Fruit fly (Drosophila melanogaster) whole organism, embryonic: ENCODE results near the gene CG7054.

ENCODE experiments used
- Antp ChIP-seq: fragments of 200-800 bp; sonication (Bioruptor generic); optimal IDR thresholded peaks from 3 replicates; lab custom pipeline; 2016; ENCODE audit warnings: missing biosample characterization, missing genetic modification characterization
- Bgb ChIP-seq: fragments of 200-800 bp; sonication (Bioruptor generic); IDR thresholded peaks from 2 replicates; pipeline ENCODE4 v1.3.6; 2022; ENCODE audit warnings: missing biosample characterization, missing genetic modification characterization; ENCODE audit not compliant: partially characterized antibody
- CG11085 ChIP-seq: fragments of 200-800 bp; sonication (Bioruptor generic); IDR thresholded peaks from 2 replicates; pipeline ENCODE4 v1.3.6; 2022; ENCODE audit warnings: missing biosample characterization, missing genetic modification characterization
- CG11093 ChIP-seq: fragments of 200-800 bp; sonication (Bioruptor generic); IDR thresholded peaks from 3 replicates; pipeline ENCODE4 v1.3.6; 2022; ENCODE audit warnings: missing biosample characterization, missing genetic modification characterization
- CG11696 ChIP-seq: fragments of 200-800 bp; sonication (Bioruptor generic); IDR thresholded peaks from 2 replicates; pipeline ENCODE4 v1.3.6; 2022; ENCODE audit warnings: missing biosample characterization, missing genetic modification characterization
- CG12071 ChIP-seq: fragments of 200-800 bp; sonication (Bioruptor generic); optimal IDR thresholded peaks from 3 replicates; lab custom pipeline; 2018; ENCODE audit warnings: missing biosample characterization, mild to moderate bottlenecking, missing genetic modification characterization
- CG12744 ChIP-seq: fragments of 200-800 bp; sonication (Bioruptor generic); optimal IDR thresholded peaks from 2 replicates; lab custom pipeline; 2016; ENCODE audit warnings: missing biosample characterization, missing genetic modification characterization
- CG13287 ChIP-seq: fragments of 200-800 bp; sonication (Bioruptor generic); IDR thresholded peaks from 2 replicates; pipeline ENCODE4 v1.3.6; 2022; ENCODE audit warnings: missing biosample characterization, missing genetic modification characterization; ENCODE audit not compliant: partially characterized antibody
- CG30403 ChIP-seq: fragments of 200-800 bp; sonication (Bioruptor generic); optimal IDR thresholded peaks from 3 replicates; lab custom pipeline; 2016; ENCODE audit warnings: missing biosample characterization, missing genetic modification characterization
- CG32767 ChIP-seq: fragments of 200-800 bp; sonication (Bioruptor generic); IDR thresholded peaks from 2 replicates; pipeline ENCODE4 v1.3.6; 2022; ENCODE audit warnings: missing biosample characterization, missing genetic modification characterization
- CG33213 ChIP-seq: fragments of 200-800 bp; sonication (Bioruptor generic); optimal IDR thresholded peaks from 3 replicates; lab custom pipeline; 2016; ENCODE audit warnings: missing biosample characterization, missing genetic modification characterization
- CG34376 ChIP-seq: fragments of 200-800 bp; sonication (Bioruptor generic); optimal IDR thresholded peaks from 2 replicates; lab custom pipeline; 2018; ENCODE audit warnings: missing biosample characterization, mild to moderate bottlenecking, missing genetic modification characterization
- CG4328 ChIP-seq: fragments of 200-800 bp; sonication (Bioruptor generic); optimal IDR thresholded peaks from 3 replicates; lab custom pipeline; 2017; ENCODE audit warnings: missing biosample characterization, missing genetic modification reagents, missing genetic modification characterization
- CG43689 ChIP-seq: fragments of 200-800 bp; sonication (Bioruptor generic); IDR thresholded peaks from 2 replicates; pipeline ENCODE4 v1.3.6; 2022; ENCODE audit warnings: missing biosample characterization, missing genetic modification characterization
- CG6791 ChIP-seq: fragments of 200-800 bp; sonication (Bioruptor generic); IDR thresholded peaks from 3 replicates; pipeline ENCODE4 v1.3.6; 2022; ENCODE audit warnings: missing biosample characterization, missing genetic modification characterization; ENCODE audit not compliant: partially characterized antibody
- CG7839 ChIP-seq: fragments of 200-800 bp; sonication (Bioruptor generic); optimal IDR thresholded peaks from 3 replicates; lab custom pipeline; 2018; ENCODE audit warnings: missing biosample characterization, mild to moderate bottlenecking, missing genetic modification characterization, moderate library complexity
- CG7928 ChIP-seq: fragments of 200-800 bp; sonication (Bioruptor generic); optimal IDR thresholded peaks from 2 replicates; lab custom pipeline; 2017; ENCODE audit warnings: missing biosample characterization, mild to moderate bottlenecking, missing genetic modification characterization
- CG8089 ChIP-seq: fragments of 200-800 bp; sonication (Bioruptor generic); optimal IDR thresholded peaks from 3 replicates; lab custom pipeline; 2016; ENCODE audit warnings: missing biosample characterization, missing genetic modification characterization
- CG9932 ChIP-seq: fragments of 200-800 bp; sonication (Bioruptor generic); IDR thresholded peaks from 2 replicates; pipeline ENCODE4 v1.3.6; 2022; ENCODE audit warnings: missing biosample characterization, missing genetic modification characterization
- CHES-1-like ChIP-seq: fragments of 200-800 bp; sonication (Bioruptor generic); optimal IDR thresholded peaks from 2 replicates; lab custom pipeline; 2016; ENCODE audit warnings: missing biosample characterization, missing genetic modification characterization
- CkIIα-i1 ChIP-seq: fragments of 200-800 bp; sonication (Bioruptor generic); IDR thresholded peaks from 2 replicates; pipeline ENCODE4 v1.3.6; 2022; ENCODE audit warnings: missing biosample characterization, missing genetic modification characterization
- Dll ChIP-seq: fragments of 200-800 bp; sonication (Bioruptor generic); IDR thresholded peaks from 4 replicates; pipeline ENCODE4 v1.3.6; 2022; ENCODE audit warnings: missing biosample characterization, missing genetic modification characterization; ENCODE audit not compliant: partially characterized antibody
- E2f1 ChIP-seq: fragments of 200-800 bp; sonication (Bioruptor generic); IDR thresholded peaks from 2 replicates; pipeline ENCODE4 v1.3.6; 2022; ENCODE audit warnings: missing biosample characterization, missing genetic modification characterization
- HHEX ChIP-seq: fragments of 200-800 bp; sonication (Bioruptor generic); optimal IDR thresholded peaks from 3 replicates; lab custom pipeline; 2017; ENCODE audit warnings: missing biosample characterization, mild to moderate bottlenecking, missing genetic modification characterization, missing genetic modification reagents
- HmgZ ChIP-seq: fragments of 200-800 bp; sonication (Bioruptor generic); optimal IDR thresholded peaks from 2 replicates; lab custom pipeline; 2018; ENCODE audit warnings: missing biosample characterization, mild to moderate bottlenecking, missing genetic modification characterization
- Hmx ChIP-seq: fragments of 200-800 bp; sonication (Bioruptor generic); optimal IDR thresholded peaks from 2 replicates; lab custom pipeline; 2016; ENCODE audit warnings: missing biosample characterization, missing genetic modification characterization
- Jarid2 ChIP-seq: fragments of 200-800 bp; sonication (Bioruptor generic); optimal IDR thresholded peaks from 3 replicates; lab custom pipeline; 2017; ENCODE audit warnings: mild to moderate bottlenecking, missing biosample characterization, missing genetic modification reagents, missing genetic modification characterization
- Meics ChIP-seq: fragments of 200-800 bp; sonication (Bioruptor generic); optimal IDR thresholded peaks from 2 replicates; lab custom pipeline; 2017; ENCODE audit warnings: missing biosample characterization, mild to moderate bottlenecking, missing genetic modification characterization
- Rfx ChIP-seq: fragments of 200-800 bp; sonication (Bioruptor generic); IDR thresholded peaks from 2 replicates; pipeline ENCODE4 v1.3.6; 2022; ENCODE audit warnings: missing biosample characterization, missing genetic modification characterization
- Sox102F ChIP-seq: fragments of 200-800 bp; sonication (Bioruptor generic); optimal IDR thresholded peaks from 2 replicates; lab custom pipeline; 2018; ENCODE audit warnings: missing biosample characterization, mild to moderate bottlenecking, missing genetic modification characterization, moderate library complexity
- Vsx1 ChIP-seq: fragments of 200-800 bp; sonication (Bioruptor generic); optimal IDR thresholded peaks from 2 replicates; lab custom pipeline; 2017; ENCODE audit warnings: missing biosample characterization, mild to moderate bottlenecking, missing genetic modification characterization, missing genetic modification reagents
- amos ChIP-seq: fragments of 200-800 bp; sonication (Bioruptor generic); IDR thresholded peaks from 2 replicates; pipeline ENCODE4 v1.3.6; 2022; ENCODE audit warnings: missing biosample characterization, missing genetic modification characterization; ENCODE audit not compliant: partially characterized antibody
- ato ChIP-seq: fragments of 200-800 bp; sonication (Bioruptor generic); IDR thresholded peaks from 2 replicates; pipeline ENCODE4 v1.3.6; 2022; ENCODE audit warnings: missing biosample characterization, missing genetic modification characterization; ENCODE audit not compliant: partially characterized antibody
- bbx ChIP-seq: fragments of 200-800 bp; sonication (Bioruptor generic); IDR thresholded peaks from 2 replicates; pipeline ENCODE4 v1.3.6; 2022; ENCODE audit warnings: missing biosample characterization, missing genetic modification characterization; ENCODE audit not compliant: partially characterized antibody
- bowl ChIP-seq: fragments of 200-800 bp; sonication (Bioruptor generic); IDR thresholded peaks from 2 replicates; pipeline ENCODE4 v1.3.6; 2022; ENCODE audit warnings: missing biosample characterization, missing genetic modification characterization
- corto ChIP-seq: fragments of 200-800 bp; sonication (Bioruptor generic); optimal IDR thresholded peaks from 2 replicates; lab custom pipeline; 2016; ENCODE audit warnings: missing biosample characterization, mild to moderate bottlenecking, missing genetic modification characterization, moderate library complexity
- dpn ChIP-seq, 2 experiments: fragments of 200-800 bp; sonication (Bioruptor generic); optimal IDR thresholded peaks; 3 replicates each; lab custom pipeline; 2016; ENCODE audit warnings: missing biosample characterization in 2 of 2, missing genetic modification characterization in 2 of 2
- hb ChIP-seq: fragments of 200-800 bp; sonication (Bioruptor generic); IDR thresholded peaks from 3 replicates; pipeline ENCODE4 v1.3.6; 2022; ENCODE audit warnings: missing biosample characterization, missing genetic modification characterization; ENCODE audit not compliant: partially characterized antibody
- her ChIP-seq: fragments of 200-800 bp; sonication (Bioruptor generic); optimal IDR thresholded peaks from 2 replicates; lab custom pipeline; 2016; ENCODE audit warnings: missing biosample characterization, missing genetic modification characterization
- jumu ChIP-seq: fragments of 200-800 bp; sonication (Bioruptor generic); optimal IDR thresholded peaks from 3 replicates; lab custom pipeline; 2016; ENCODE audit warnings: missing biosample characterization, missing genetic modification characterization
- lola ChIP-seq, 3 experiments: fragments of >200 bp in 2 of 3; fragments of 200-800 bp in 1 of 3; sonication (Bioruptor generic) in 1 of 3; optimal IDR thresholded peaks; 2 replicates each; lab custom pipeline; 2017 to 2019; ENCODE audit warnings: missing biosample characterization in 3 of 3, missing genetic modification characterization in 3 of 3, mild to moderate bottlenecking in 1 of 3, moderate library complexity in 1 of 3
- onecut ChIP-seq: fragments of 200-800 bp; sonication (Bioruptor generic); IDR thresholded peaks from 2 replicates; pipeline ENCODE4 v1.3.6; 2022; ENCODE audit warnings: missing biosample characterization, missing genetic modification characterization
- pb ChIP-seq: fragments of 200-800 bp; sonication (Bioruptor generic); optimal IDR thresholded peaks from 3 replicates; lab custom pipeline; 2016; ENCODE audit warnings: missing biosample characterization, missing genetic modification characterization
- rib ChIP-seq: fragments of 200-800 bp; sonication (Bioruptor generic); IDR thresholded peaks from 2 replicates; pipeline ENCODE4 v1.3.6; 2022; ENCODE audit warnings: missing biosample characterization, missing genetic modification characterization
- row ChIP-seq: fragments of 200-800 bp; sonication (Bioruptor generic); IDR thresholded peaks from 3 replicates; pipeline ENCODE4 v1.3.6; 2022; ENCODE audit warnings: missing biosample characterization, missing genetic modification characterization
- tap ChIP-seq: fragments of 200-800 bp; optimal IDR thresholded peaks from 3 replicates; lab custom pipeline; 2019; ENCODE audit warnings: missing biosample characterization, mild to moderate bottlenecking, missing genetic modification characterization, moderate library complexity
- tx ChIP-seq: fragments of 200-800 bp; sonication (Bioruptor generic); optimal IDR thresholded peaks from 2 replicates; lab custom pipeline; 2016; ENCODE audit warnings: missing biosample characterization, missing genetic modification characterization
- wdn ChIP-seq: fragments of 200-800 bp; sonication (Bioruptor generic); IDR thresholded peaks from 2 replicates; pipeline ENCODE4 v1.3.6; 2022; ENCODE audit warnings: missing biosample characterization, missing genetic modification characterization
- zfh2 ChIP-seq: fragments of 200-800 bp; sonication (Bioruptor generic); optimal IDR thresholded peaks from 2 replicates; lab custom pipeline; 2016; ENCODE audit warnings: missing biosample characterization, missing genetic modification characterization

CG7054 gene

dm6 chr3R:22447195-22447873 lies 17.5 kb upstream of the CG7054 start, which contains the start of gene CG34288 (continued):
- peak; percentile 46 for TF ChIP-seq jumu (GFP tag; lab: Kevin White, UChicago)
- peak; percentile 35 for TF ChIP-seq HHEX (GFP tag; lab: Kevin White, UChicago)
- TF ChIP-seq CG33213 (GFP tag; lab: Kevin White, UChicago), result no peak
- peak; percentile 15 for TF ChIP-seq pb (GFP tag; lab: Kevin White, UChicago)
- TF ChIP-seq CG9932, result peak; percentile 48
- TF ChIP-seq Antp (GFP tag; lab: Kevin White, UChicago), result peak; percentile 68
- peak; percentile 51; the same call in 1 of the 2 replicates for TF ChIP-seq wdn (GFP tag; lab: Robert Waterston, UW)
- TF ChIP-seq her (GFP tag; lab: Kevin White, UChicago), result peak; percentile 40
- peak; percentile 30 for TF ChIP-seq tap (tag; lab: Kevin White, UChicago)
- no peak for TF ChIP-seq ato (GFP tag; lab: Robert Waterston, UW)
- TF ChIP-seq HmgZ (tag; lab: Kevin White, UChicago), result peak; percentile 74
- TF ChIP-seq zfh2 (GFP tag; lab: Kevin White, UChicago), result no peak
- peak; percentile 59; the same call in 2 of the 4 replicates for TF ChIP-seq Dll (GFP tag; lab: Robert Waterston, UW)
- TF ChIP-seq CG43689 (GFP tag; lab: Robert Waterston, UW), result 0 out of 2 replicates have a peak, but pooled peaks have one; percentile 14
- peak; percentile 11 for TF ChIP-seq CG7839 (tag; lab: Kevin White, UChicago)
- peak; percentile 45 for TF ChIP-seq bbx (GFP tag; lab: Robert Waterston, UW)
- TF ChIP-seq CG11085 (GFP tag; lab: Robert Waterston, UW), result peak; percentile 63
- TF ChIP-seq Sox102F (GFP tag; lab: Kevin White, UChicago), result peak; percentile 38
- no peak for TF ChIP-seq amos
- TF ChIP-seq CG7928 (GFP tag; lab: Kevin White, UChicago), result no peak
- peak; percentile 32 for TF ChIP-seq onecut (GFP tag; lab: Robert Waterston, UW)
- TF ChIP-seq rib (GFP tag; lab: Robert Waterston, UW), result peak; percentile 51; the same call in 1 of the 2 replicates
- TF ChIP-seq Jarid2 (GFP tag; lab: Kevin White, UChicago), result no peak
- peak; percentile 39; the same call in 1 of the 2 replicates for TF ChIP-seq CkIIα-i1 (GFP tag; lab: Robert Waterston, UW)
- TF ChIP-seq Rfx, result peak; percentile 85
- TF ChIP-seq hb (GFP tag; lab: Robert Waterston, UW), result no peak
- TF ChIP-seq Bgb (GFP tag; lab: Robert Waterston, UW), result peak; percentile 29; the same call in 1 of the 2 replicates
- no peak for TF ChIP-seq Hmx (GFP tag; lab: Kevin White, UChicago)
- peak; percentile 96 for TF ChIP-seq Vsx1 (GFP tag; lab: Kevin White, UChicago)
- TF ChIP-seq CG8089 (GFP tag; lab: Kevin White, UChicago), result no peak
- TF ChIP-seq CG12744 (GFP tag; lab: Kevin White, UChicago), result no peak
- TF ChIP-seq CG34376, result peak; percentile 89
- TF ChIP-seq CG13287 (GFP tag; lab: Robert Waterston, UW), result peak; percentile 22
- no peak for TF ChIP-seq CG11696
- TF ChIP-seq corto, result peak; percentile 78
- no peak for TF ChIP-seq CG30403 (GFP tag; lab: Kevin White, UChicago)
- TF ChIP-seq row, result peak; percentile 93
- TF ChIP-seq tx (GFP tag; lab: Kevin White, UChicago), result peak; percentile 2
- peak in 1 of 2 experiments; percentile 21 for TF ChIP-seq dpn (GFP tag; optimal IDR thresholded peaks at IDR 0.05; lab: Kevin White, UChicago)
- TF ChIP-seq CG12071 (GFP tag; lab: Kevin White, UChicago), result peak; percentile 28
- TF ChIP-seq E2f1 (GFP tag; lab: Robert Waterston, UW), result peak; percentile 66
- peak; percentile 28 for TF ChIP-seq CHES-1-like (GFP tag; lab: Kevin White, UChicago)
- no peak for TF ChIP-seq CG4328
- TF ChIP-seq CG32767 (GFP tag; lab: Robert Waterston, UW), result no peak
- TF ChIP-seq CG6791 (GFP tag; lab: Robert Waterston, UW), result peak; percentile 25; the same call in 1 of the 3 replicates
- TF ChIP-seq lola (GFP tag; optimal IDR thresholded peaks at IDR 0.05; lab: Kevin White, UChicago), result no peak
- peak; percentile 31; the same call in 1 of the 2 replicates for TF ChIP-seq bowl (GFP tag; lab: Robert Waterston, UW)
- no peak for TF ChIP-seq CG11093
- TF ChIP-seq Meics (GFP tag; lab: Kevin White, UChicago), result no peak
